Fruit fly (Drosophila melanogaster): Measurements from ENCODE around the gene CG3847.

The CG3847 gene

dm6 chrX:6352769-6353612, 6.1 kb downstream of the CG3847 start (continued):
- TF ChIP-seq Hr51 (GFP tag; optimal IDR thresholded peaks at IDR 0.05) (no peak), MTF-1 (GFP tag; optimal IDR thresholded peaks at IDR 0.05; ENCODE audit: borderline replicate concordance) (no peak), Six4 (GFP tag; optimal IDR thresholded peaks at IDR 0.05) (no peak), CG8924 (tag; optimal IDR thresholded peaks at IDR 0.05) (no peak), Dip3 (GFP tag; optimal IDR thresholded peaks at IDR 0.05) (no peak), CG4360 (GFP tag; IDR thresholded peaks at IDR 0.05) (peak; percentile 85), D19A (tag; optimal IDR thresholded peaks at IDR 0.05) (no peak), sens (GFP tag) (peak; percentile 47), Pdp1 (GFP tag; optimal IDR thresholded peaks at IDR 0.05) (peak in 1 of 2 experiments; percentile 93), CG4730 (GFP tag; IDR thresholded peaks at IDR 0.05) (no peak), yki (optimal IDR thresholded peaks at IDR 0.05) (peak; percentile 59), sima (GFP tag; optimal IDR thresholded peaks at IDR 0.05) (no peak), ATbp (GFP tag; optimal IDR thresholded peaks at IDR 0.05) (no peak), fru (optimal IDR thresholded peaks at IDR 0.05) (no peak), pfk (GFP tag; optimal IDR thresholded peaks at IDR 0.05) (peak; percentile 66), cg (GFP tag; optimal IDR thresholded peaks at IDR 0.05) (peak; percentile 54), Doc3 (GFP tag; IDR thresholded peaks at IDR 0.05; ENCODE audit: partially characterized antibody) (no peak), sqz (GFP tag; optimal IDR thresholded peaks at IDR 0.05) (peak; percentile 76), onecut (GFP tag; IDR thresholded peaks at IDR 0.05) (peak; percentile 87; the same call in 1 of the 2 replicates), pros (GFP tag; optimal IDR thresholded peaks at IDR 0.05) (peak; percentile 36), al (GFP tag; IDR thresholded peaks at IDR 0.05) (no peak), CG17385 (GFP tag; optimal IDR thresholded peaks at IDR 0.05) (no peak), CG15479 (GFP tag; optimal IDR thresholded peaks at IDR 0.05) (peak; percentile 26), CG3163 (GFP tag; optimal IDR thresholded peaks at IDR 0.05) (peak; percentile 33), CG8290 (GFP tag; optimal IDR thresholded peaks at IDR 0.05) (no peak), CG8290 (tag; optimal IDR thresholded peaks at IDR 0.05) (peak in 1 of 2 experiments; percentile 42), CG7271 (tag; optimal IDR thresholded peaks at IDR 0.05) (no peak)

- TF ChIP-seq exex (tag; optimal IDR thresholded peaks at IDR 0.05), result peak; percentile 60
- TF ChIP-seq CG3838 (GFP tag; optimal IDR thresholded peaks at IDR 0.05), result no peak
- TF ChIP-seq CG1024 (GFP tag; IDR thresholded peaks at IDR 0.05), result peak; percentile 61; the same call in 1 of the 2 replicates
- no peak for TF ChIP-seq NC2α (GFP tag; optimal IDR thresholded peaks at IDR 0.05)
- peak; percentile 85 for TF ChIP-seq nerfin-1 (tag; optimal IDR thresholded peaks at IDR 0.05)
- peak; percentile 71 for TF ChIP-seq kah (GFP tag; optimal IDR thresholded peaks at IDR 0.05)
- no peak for TF ChIP-seq sc (optimal IDR thresholded peaks at IDR 0.05)
- TF ChIP-seq sc (GFP tag; optimal IDR thresholded peaks at IDR 0.05), result peak; percentile 77
- TF ChIP-seq Nf-YA (GFP tag; IDR thresholded peaks at IDR 0.05), result peak; percentile 66
- TF ChIP-seq CG18599 (GFP tag; optimal IDR thresholded peaks at IDR 0.05), result peak; percentile 93
- TF ChIP-seq Hr39 (optimal IDR thresholded peaks at IDR 0.05), result no peak
- TF ChIP-seq Pdp1 (GFP tag; optimal IDR thresholded peaks at IDR 0.05), result peak in 1 of 2 experiments; percentile 54
- no peak for TF ChIP-seq CG1792 (GFP tag; optimal IDR thresholded peaks at IDR 0.05)
- TF ChIP-seq CG12299 (tag; optimal IDR thresholded peaks at IDR 0.05), result peak; percentile 89
- peak in 1 of 3 experiments; percentile 87 for TF ChIP-seq lola (GFP tag; optimal IDR thresholded peaks at IDR 0.05)
- peak; percentile 92 for TF ChIP-seq CG12659 (GFP tag; optimal IDR thresholded peaks at IDR 0.05)
- no peak for TF ChIP-seq hth (optimal IDR thresholded peaks at IDR 0.05)
- TF ChIP-seq CG9437 (GFP tag; optimal IDR thresholded peaks at IDR 0.05), result peak; percentile 75
- TF ChIP-seq CG17328 (GFP tag; IDR thresholded peaks at IDR 0.05), result peak; percentile 73
- peak; percentile 60; the same call in 1 of the 2 replicates for TF ChIP-seq CG17612 (GFP tag; IDR thresholded peaks at IDR 0.05)
- peak; percentile 81 for TF ChIP-seq CG16815 (GFP tag; optimal IDR thresholded peaks at IDR 0.05)
- no peak for TF ChIP-seq Mes4 (GFP tag; optimal IDR thresholded peaks at IDR 0.05)
- no peak for TF ChIP-seq ro (GFP tag; IDR thresholded peaks at IDR 0.05)
- TF ChIP-seq fd64A (GFP tag; optimal IDR thresholded peaks at IDR 0.05), result peak; percentile 39
- peak; percentile 71 for TF ChIP-seq CG10366 (GFP tag; IDR thresholded peaks at IDR 0.05)
Measured at dm6 chrX:6353613-6353986, 6.7 kb downstream of the CG3847 start.
